Fruit fly (Drosophila melanogaster) S2 (cell line): ENCODE measurements around the gene CG31793.

Experiments used
- CG8478 ChIP-seq: fragments of >200 bp; optimal IDR thresholded peaks from 2 replicates; lab custom pipeline; 2018
- CTCF ChIP-seq, 2 experiments: fragments of >200 bp; optimal IDR thresholded peaks; 2 replicates each; lab custom pipeline; 2018

Gene CG31793

DNA sequence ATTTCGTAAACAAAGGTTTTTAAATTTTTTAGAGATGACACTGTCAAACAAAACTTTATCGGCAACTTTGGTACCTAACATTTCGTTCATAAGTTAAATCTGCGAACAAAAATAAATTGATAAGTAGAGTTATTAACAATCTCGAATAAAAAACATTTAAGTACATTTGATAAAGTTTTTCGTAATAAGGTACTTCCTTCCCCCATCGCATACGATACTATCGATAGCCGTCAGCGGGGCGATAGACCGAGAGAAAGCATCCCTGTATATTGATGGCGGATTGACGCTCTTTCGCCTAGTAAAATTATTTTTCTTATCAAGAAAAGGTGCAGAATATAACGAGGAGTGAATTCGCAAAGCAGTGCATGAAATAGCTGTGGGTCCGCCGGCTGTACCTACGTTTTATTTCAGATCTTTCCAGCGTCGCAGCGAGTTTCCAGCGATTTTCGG lies 42.0 kb downstream of the CG31793 start, which contains the start of the genes Ttc19 and Acn:
Gene Ttc19, minus strand, starts transcription at position 38 of the 450 bp plus-strand sequence.
Gene Acn, plus strand, starts transcription at position 245 of the 450 bp plus-strand sequence.
- TF ChIP-seq CTCF (optimal IDR thresholded peaks at IDR 0.05; lab: Kevin White, UChicago) (peak in 1 of 2 experiments; percentile 16), CG8478 (lab: Kevin White, UChicago) (no peak)

DNA sequence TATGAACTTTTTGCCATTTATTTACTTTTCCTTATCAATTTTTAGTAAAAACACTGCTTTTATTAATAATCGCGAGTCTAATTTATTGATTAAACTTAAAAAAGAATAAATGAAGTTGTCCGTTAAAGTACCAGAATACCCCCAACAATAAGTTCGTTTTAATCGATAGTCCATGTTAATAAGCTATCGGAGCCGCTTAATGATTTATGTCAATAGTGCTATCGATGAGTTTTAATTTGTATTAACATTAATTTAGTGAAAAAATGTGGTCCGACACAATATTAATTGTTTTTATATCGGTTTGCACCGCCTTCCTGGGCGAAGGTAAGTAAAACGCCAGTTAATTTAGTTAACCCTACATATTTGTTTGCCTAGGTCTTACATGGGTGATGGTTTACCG lies 45.7 kb downstream of the CG31793 start, which contains the start of gene CG10470:
Gene CG10470, plus strand, starts transcription at position 165 of the 400 bp plus-strand sequence.
- TF ChIP-seq CTCF (optimal IDR thresholded peaks at IDR 0.05; lab: Kevin White, UChicago) (no peak), CG8478 (lab: Kevin White, UChicago) (no peak)

DNA sequence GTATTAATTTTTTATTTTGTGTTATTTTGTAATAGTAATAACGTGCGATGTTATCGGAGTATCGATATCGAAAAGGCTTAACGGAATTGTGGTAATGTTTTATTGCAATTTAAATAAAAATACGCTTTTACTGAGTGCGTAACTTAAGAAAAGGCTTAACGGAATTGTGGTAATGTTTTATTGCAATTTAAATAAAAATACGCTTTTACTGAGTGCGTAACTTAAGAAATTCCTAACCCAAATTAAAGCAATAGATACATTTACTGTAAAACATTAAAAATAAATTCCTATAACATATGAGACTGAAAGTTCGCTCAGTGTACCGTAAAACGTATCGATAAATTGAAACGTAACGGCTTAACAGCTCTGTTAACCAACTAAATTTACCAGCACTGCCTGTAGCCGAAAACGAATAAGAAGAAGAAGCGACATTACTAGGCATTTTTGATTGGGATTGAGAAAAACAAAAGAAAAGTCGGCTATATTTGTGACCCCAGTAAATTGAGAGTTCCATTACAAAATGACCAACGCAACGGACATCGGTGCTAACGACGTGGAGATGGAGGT lies 48.5 kb downstream of the CG31793 start, which contains the start of gene Rpn3:
Gene Rpn3, plus strand, starts transcription at position 257 of the 567 bp plus-strand sequence.
- TF ChIP-seq CG8478 (lab: Kevin White, UChicago) (no peak), CTCF (optimal IDR thresholded peaks at IDR 0.05; lab: Kevin White, UChicago) (no peak)

DNA sequence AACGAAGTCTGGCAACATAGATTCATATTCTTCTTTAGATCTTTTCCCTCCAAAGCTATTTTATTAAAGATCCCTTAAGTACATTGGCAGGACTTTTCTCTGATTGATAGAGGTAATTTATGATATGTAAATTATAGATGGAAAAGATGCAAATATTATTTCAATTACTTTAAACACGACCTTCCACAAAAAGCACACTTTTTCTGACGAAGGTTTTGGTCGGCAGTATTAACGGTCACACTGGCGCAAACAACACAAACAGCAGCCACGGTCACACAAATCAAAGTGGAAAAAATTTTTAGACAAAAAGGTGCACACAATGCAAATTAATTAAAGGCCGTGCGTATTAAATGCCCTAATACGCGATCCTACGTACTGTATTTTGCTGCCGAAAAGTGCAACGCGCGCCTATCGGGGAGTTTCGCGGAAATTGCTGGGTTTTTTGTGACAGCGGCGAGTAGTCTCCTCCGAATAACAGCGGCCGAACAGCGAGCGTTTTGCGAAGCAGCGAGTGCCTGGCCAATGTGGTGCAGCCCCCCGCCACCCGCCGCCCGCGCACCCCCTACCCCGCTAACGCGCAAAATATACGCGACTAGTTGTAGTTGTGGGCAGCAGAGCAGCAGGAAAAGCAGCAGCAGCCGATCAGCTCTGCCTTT lies 50.8 kb downstream of the CG31793 start, which contains the start of gene CG10492:
Gene CG10492, plus strand, starts transcription at position 219 of the 656 bp plus-strand sequence.
- TF ChIP-seq CG8478 (lab: Kevin White, UChicago): no peak
- no peak for TF ChIP-seq CTCF (optimal IDR thresholded peaks at IDR 0.05; lab: Kevin White, UChicago)

DNA sequence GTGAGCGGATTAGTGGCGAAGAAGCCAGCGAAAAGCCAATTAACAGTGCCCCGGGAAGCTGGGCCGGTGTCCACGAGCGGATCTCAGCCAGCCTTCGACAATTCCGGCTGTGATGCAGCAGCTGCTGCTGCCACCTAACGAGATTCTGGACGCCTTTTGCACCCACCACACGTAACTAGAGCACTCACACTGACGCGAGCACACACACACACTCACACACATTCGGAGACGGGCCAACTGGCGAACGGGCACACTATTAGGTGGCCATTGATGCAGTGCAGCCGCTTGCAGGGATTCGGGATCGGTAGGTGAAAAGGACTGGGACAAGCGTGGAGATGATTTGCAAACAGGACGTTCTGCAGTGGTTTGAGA lies 51.3 kb downstream of the CG31793 start:
- TF ChIP-seq CTCF (optimal IDR thresholded peaks at IDR 0.05; lab: Kevin White, UChicago) (no peak), CG8478 (lab: Kevin White, UChicago) (no peak)

DNA sequence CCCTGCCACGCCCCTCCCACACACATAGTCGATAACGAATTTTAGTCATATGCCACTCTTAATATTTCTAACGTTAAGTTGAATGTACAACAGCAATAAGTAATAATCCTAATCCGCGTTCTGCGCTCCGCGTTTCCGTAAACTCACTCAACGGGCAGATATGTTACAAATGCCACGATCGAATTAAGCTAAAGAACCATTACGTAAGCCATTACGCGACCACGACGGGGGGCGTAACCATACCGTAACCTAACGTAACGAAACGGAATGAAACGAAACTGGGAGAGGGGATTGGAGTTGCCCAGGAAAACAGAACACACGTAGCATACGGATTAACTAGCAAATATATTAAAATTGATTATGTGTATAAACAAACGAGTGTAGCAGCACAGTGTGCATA lies 54.6 kb downstream of the CG31793 start:
- TF ChIP-seq CG8478 (lab: Kevin White, UChicago) (no peak), CTCF (optimal IDR thresholded peaks at IDR 0.05; lab: Kevin White, UChicago) (no peak)
